Fruit fly (Drosophila melanogaster) whole organism: ENCODE data around the gene Ccp84Aa.

ENCODE experiments used
- CG8478 ChIP-seq: fragments of >200 bp; optimal IDR thresholded peaks from 2 replicates; lab custom pipeline; 2018; ENCODE audit warnings: inconsistent platforms
- EcR ChIP-seq, 2 experiments: fragments of >200 bp; optimal IDR thresholded peaks; 2 replicates each; lab custom pipeline; 2017; ENCODE audit warnings: missing biosample characterization in 2 of 2, missing genetic modification characterization in 2 of 2, missing genetic modification reagents in 2 of 2
- pan ChIP-seq: fragments of >200 bp; optimal IDR thresholded peaks from 2 replicates; lab custom pipeline; 2017
- usp ChIP-seq: fragments of >200 bp; optimal IDR thresholded peaks from 2 replicates; lab custom pipeline; 2017; ENCODE audit warnings: missing biosample characterization, missing genetic modification characterization, mixed read lengths

DNA sequence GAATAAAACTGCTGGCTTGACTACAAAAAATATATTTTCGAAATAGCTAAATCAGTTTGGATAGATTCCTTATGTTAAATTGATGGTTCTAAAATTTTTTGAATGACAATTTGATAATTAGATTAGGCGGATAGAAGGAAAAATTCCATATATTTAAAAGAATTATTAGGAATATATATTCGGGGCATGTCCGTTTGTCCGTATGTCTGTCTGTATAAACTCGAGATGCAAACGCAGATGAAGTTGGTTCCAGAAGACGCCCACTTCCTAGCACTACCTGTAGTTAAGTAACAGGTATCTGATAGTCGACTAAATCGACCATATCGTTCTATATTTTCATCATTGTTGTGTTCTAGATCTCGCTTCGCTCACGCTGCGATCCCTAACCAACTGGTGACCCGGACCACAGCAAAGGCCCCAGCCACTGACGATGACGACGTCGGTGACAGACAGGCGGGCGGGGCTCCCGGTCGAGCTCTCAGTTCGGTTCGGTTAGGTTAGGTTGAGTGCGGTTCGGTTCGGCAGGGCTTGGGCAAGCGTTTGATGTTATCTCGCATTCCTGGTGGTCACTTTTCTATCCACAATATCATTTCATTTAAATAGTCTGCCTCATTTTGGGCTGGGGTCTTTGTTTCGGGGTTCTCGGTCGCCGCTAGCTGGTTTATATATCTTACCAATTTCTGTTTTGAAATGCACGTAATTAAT lies 31.4 kb upstream of the Ccp84Aa start:
- TF ChIP-seq EcR (GFP tag; optimal IDR thresholded peaks at IDR 0.05; lab: Kevin White, UChicago) (no peak), CG8478 (no peak), usp (no peak), pan (lab: Kevin White, UChicago) (no peak)
